Fruit fly (Drosophila melanogaster) whole organism, embryonic: ENCODE measurements around the gene CG5731.

Experiments used
- BEAF-32 ChIP-seq: fragments of 200-800 bp; sonication (Bioruptor generic); optimal IDR thresholded peaks from 3 replicates; lab custom pipeline; 2017; ENCODE audit warnings: missing biosample characterization, missing genetic modification characterization, mild to moderate bottlenecking, moderate library complexity, missing genetic modification reagents
- CG10267 ChIP-seq: fragments of 200-800 bp; sonication (Bioruptor generic); optimal IDR thresholded peaks from 2 replicates; lab custom pipeline; 2018; ENCODE audit warnings: missing biosample characterization, mild to moderate bottlenecking, missing genetic modification characterization, moderate library complexity
- CG11723 ChIP-seq: fragments of 200-800 bp; sonication (Bioruptor generic); optimal IDR thresholded peaks from 2 replicates; lab custom pipeline; 2017; ENCODE audit warnings: missing biosample characterization, mild to moderate bottlenecking, missing genetic modification characterization
- CG12659 ChIP-seq: fragments of 200-800 bp; sonication (Bioruptor generic); optimal IDR thresholded peaks from 3 replicates; lab custom pipeline; 2017; ENCODE audit warnings: mild to moderate bottlenecking, missing biosample characterization, missing genetic modification reagents, missing genetic modification characterization
- CG13624 ChIP-seq: fragments of 200-800 bp; sonication (Bioruptor generic); optimal IDR thresholded peaks from 2 replicates; lab custom pipeline; 2016; ENCODE audit warnings: missing biosample characterization, missing genetic modification characterization
- CG14710 ChIP-seq: fragments of 200-800 bp; sonication (Bioruptor generic); optimal IDR thresholded peaks from 3 replicates; lab custom pipeline; 2019; ENCODE audit warnings: missing biosample characterization, mild to moderate bottlenecking, missing genetic modification characterization, moderate library complexity
- CG14860 ChIP-seq: fragments of 200-800 bp; sonication (Bioruptor generic); IDR thresholded peaks from 3 replicates; pipeline ENCODE4 v1.3.6; 2022; ENCODE audit warnings: missing biosample characterization, missing genetic modification characterization; ENCODE audit not compliant: partially characterized antibody
- CG1602 ChIP-seq: fragments of 200-800 bp; sonication (Bioruptor generic); optimal IDR thresholded peaks from 3 replicates; lab custom pipeline; 2016; ENCODE audit warnings: missing biosample characterization, missing genetic modification characterization
- CG1603 ChIP-seq: fragments of 200-800 bp; sonication (Bioruptor generic); optimal IDR thresholded peaks from 2 replicates; lab custom pipeline; 2019; ENCODE audit warnings: missing biosample characterization, mild to moderate bottlenecking, missing genetic modification characterization, moderate library complexity
- CG17802 ChIP-seq: fragments of 200-800 bp; sonication (Bioruptor generic); optimal IDR thresholded peaks from 2 replicates; lab custom pipeline; 2018; ENCODE audit warnings: missing biosample characterization, mild to moderate bottlenecking, missing genetic modification characterization, moderate library complexity
- CG18262 ChIP-seq: fragments of 200-800 bp; optimal IDR thresholded peaks from 3 replicates; lab custom pipeline; 2019; ENCODE audit warnings: missing biosample characterization, mild to moderate bottlenecking, missing genetic modification characterization, moderate library complexity
- CG30020 ChIP-seq: fragments of 200-800 bp; optimal IDR thresholded peaks from 2 replicates; lab custom pipeline; 2019; ENCODE audit warnings: missing biosample characterization, mild to moderate bottlenecking, missing genetic modification characterization, moderate library complexity
- CG32532 ChIP-seq: fragments of 200-800 bp; sonication (Bioruptor generic); IDR thresholded peaks from 2 replicates; pipeline ENCODE4 v1.3.6; 2022; ENCODE audit warnings: missing biosample characterization, missing genetic modification characterization
- CG3847 ChIP-seq: fragments of 200-800 bp; sonication (Bioruptor generic); IDR thresholded peaks from 2 replicates; pipeline ENCODE4 v1.3.6; 2022; ENCODE audit warnings: missing biosample characterization, missing genetic modification characterization
- CG3995 ChIP-seq: fragments of 200-800 bp; sonication (Bioruptor generic); optimal IDR thresholded peaks from 3 replicates; lab custom pipeline; 2016; ENCODE audit warnings: missing biosample characterization, missing genetic modification characterization
- CG4617 ChIP-seq: fragments of 200-800 bp; sonication (Bioruptor generic); optimal IDR thresholded peaks from 3 replicates; lab custom pipeline; 2016; ENCODE audit warnings: missing biosample characterization, missing genetic modification characterization, borderline replicate concordance
- CG6791 ChIP-seq: fragments of 200-800 bp; sonication (Bioruptor generic); IDR thresholded peaks from 3 replicates; pipeline ENCODE4 v1.3.6; 2022; ENCODE audit warnings: missing biosample characterization, missing genetic modification characterization; ENCODE audit not compliant: partially characterized antibody
- CG7271 ChIP-seq: fragments of 200-800 bp; sonication (Bioruptor generic); optimal IDR thresholded peaks from 2 replicates; lab custom pipeline; 2018; ENCODE audit warnings: missing biosample characterization, mild to moderate bottlenecking, missing genetic modification characterization, moderate library complexity
- CG8290 ChIP-seq, 3 experiments: fragments of 200-800 bp; sonication (Bioruptor generic); optimal IDR thresholded peaks; 2 replicates each; lab custom pipeline; 2016 to 2019; ENCODE audit warnings: missing biosample characterization in 3 of 3, missing genetic modification characterization in 3 of 3, mild to moderate bottlenecking in 2 of 3, moderate library complexity in 1 of 3
- CG9437 ChIP-seq: fragments of 200-800 bp; sonication (Bioruptor generic); optimal IDR thresholded peaks from 2 replicates; lab custom pipeline; 2018; ENCODE audit warnings: missing biosample characterization, mild to moderate bottlenecking, missing genetic modification characterization
- Dll ChIP-seq: fragments of 200-800 bp; sonication (Bioruptor generic); IDR thresholded peaks from 4 replicates; pipeline ENCODE4 v1.3.6; 2022; ENCODE audit warnings: missing biosample characterization, missing genetic modification characterization; ENCODE audit not compliant: partially characterized antibody
- Dp ChIP-seq: fragments of 200-800 bp; sonication (Bioruptor generic); optimal IDR thresholded peaks from 2 replicates; lab custom pipeline; 2018; ENCODE audit warnings: missing biosample characterization, mild to moderate bottlenecking, missing genetic modification characterization, moderate library complexity
- Eip74EF ChIP-seq, 2 experiments: fragments of 200-800 bp in 1 of 2; fragments of >200 bp in 1 of 2; sonication (Bioruptor generic) in 1 of 2; optimal IDR thresholded peaks; 2 replicates each; lab custom pipeline; 2017 to 2019; ENCODE audit warnings: missing biosample characterization in 2 of 2, missing genetic modification characterization in 2 of 2, mild to moderate bottlenecking in 1 of 2, moderate library complexity in 1 of 2
- Ets97D ChIP-seq: fragments of 200-800 bp; sonication (Bioruptor generic); optimal IDR thresholded peaks from 3 replicates; lab custom pipeline; 2016; ENCODE audit warnings: missing biosample characterization, missing genetic modification characterization
- Fer1 ChIP-seq: fragments of 200-800 bp; sonication (Bioruptor generic); optimal IDR thresholded peaks from 2 replicates; lab custom pipeline; 2017; ENCODE audit warnings: missing biosample characterization, mild to moderate bottlenecking, missing genetic modification characterization
- HmgZ ChIP-seq: fragments of 200-800 bp; sonication (Bioruptor generic); optimal IDR thresholded peaks from 2 replicates; lab custom pipeline; 2018; ENCODE audit warnings: missing biosample characterization, mild to moderate bottlenecking, missing genetic modification characterization
- MBD-R2 ChIP-seq: fragments of 200-800 bp; sonication (Bioruptor generic); IDR thresholded peaks from 2 replicates; pipeline ENCODE4 v1.3.6; 2022; ENCODE audit warnings: missing biosample characterization, missing genetic modification characterization
- MESR4 ChIP-seq: fragments of 200-800 bp; sonication (Bioruptor generic); optimal IDR thresholded peaks from 2 replicates; lab custom pipeline; 2018; ENCODE audit warnings: missing biosample characterization, mild to moderate bottlenecking, missing genetic modification characterization, moderate library complexity
- Med ChIP-seq: fragments of 200-800 bp; sonication (Bioruptor generic); peaks from one replicate; lab custom pipeline; 2016; ENCODE audit warnings: missing biosample characterization, missing genetic modification characterization, mild to moderate bottlenecking, inconsistent platforms, moderate library complexity
- Pdp1 ChIP-seq, 2 experiments: fragments of 200-800 bp; sonication (Bioruptor generic); optimal IDR thresholded peaks; 3 replicates each; lab custom pipeline; 2016; ENCODE audit warnings: missing biosample characterization in 2 of 2, missing genetic modification characterization in 2 of 2, mild to moderate bottlenecking in 1 of 2, moderate library complexity in 1 of 2
- Scr ChIP-seq: fragments of 200-800 bp; sonication (Bioruptor generic); IDR thresholded peaks from 2 replicates; pipeline ENCODE4 v1.3.6; 2022; ENCODE audit warnings: missing biosample characterization, missing genetic modification characterization; ENCODE audit not compliant: partially characterized antibody
- Sry-β ChIP-seq: fragments of 200-800 bp; sonication (Bioruptor generic); optimal IDR thresholded peaks from 2 replicates; lab custom pipeline; 2018; ENCODE audit warnings: missing biosample characterization, mild to moderate bottlenecking, missing genetic modification characterization, moderate library complexity
- Sry-δ ChIP-seq: fragments of 200-800 bp; sonication (Bioruptor generic); optimal IDR thresholded peaks from 2 replicates; lab custom pipeline; 2016; ENCODE audit warnings: missing biosample characterization, missing genetic modification characterization
- YL-1 ChIP-seq: fragments of 200-800 bp; sonication (Bioruptor generic); optimal IDR thresholded peaks from 3 replicates; lab custom pipeline; 2017; ENCODE audit warnings: missing biosample characterization, mild to moderate bottlenecking, missing genetic modification characterization
- al ChIP-seq: fragments of 200-800 bp; sonication (Bioruptor generic); IDR thresholded peaks from 2 replicates; pipeline ENCODE4 v1.3.6; 2022; ENCODE audit warnings: missing biosample characterization, missing genetic modification characterization
- cg ChIP-seq: fragments of 200-800 bp; sonication (Bioruptor generic); optimal IDR thresholded peaks from 3 replicates; lab custom pipeline; 2019; ENCODE audit warnings: missing biosample characterization, mild to moderate bottlenecking, missing genetic modification characterization, moderate library complexity
- crp ChIP-seq, 2 experiments: fragments of 200-800 bp; sonication (Bioruptor generic); optimal IDR thresholded peaks; 2 replicates in 1 of 2; 3 replicates in 1 of 2; lab custom pipeline; 2017; ENCODE audit warnings: missing biosample characterization in 2 of 2, missing genetic modification characterization in 2 of 2, mild to moderate bottlenecking in 1 of 2, moderate library complexity in 1 of 2
- eve ChIP-seq, 2 experiments: fragments of >200 bp; optimal IDR thresholded peaks; 2 replicates each; lab custom pipeline; 2017; ENCODE audit warnings: missing biosample characterization in 2 of 2, missing genetic modification characterization in 2 of 2
- gfzf ChIP-seq: fragments of 200-800 bp; sonication (Bioruptor generic); optimal IDR thresholded peaks from 2 replicates; lab custom pipeline; 2016; ENCODE audit warnings: missing biosample characterization, mild to moderate bottlenecking, missing genetic modification characterization, moderate library complexity
- nerfin-1 ChIP-seq: fragments of 200-800 bp; sonication (Bioruptor generic); optimal IDR thresholded peaks from 3 replicates; lab custom pipeline; 2019; ENCODE audit warnings: missing biosample characterization, mild to moderate bottlenecking, missing genetic modification characterization, moderate library complexity
- nmo ChIP-seq: fragments of 200-800 bp; sonication (Bioruptor generic); optimal IDR thresholded peaks from 2 replicates; lab custom pipeline; 2018; ENCODE audit warnings: missing biosample characterization, mild to moderate bottlenecking, missing genetic modification characterization, moderate library complexity
- nom ChIP-seq: fragments of 200-800 bp; sonication (Bioruptor generic); optimal IDR thresholded peaks from 2 replicates; lab custom pipeline; 2017; ENCODE audit warnings: missing biosample characterization, missing genetic modification characterization, mild to moderate bottlenecking, moderate library complexity, missing genetic modification reagents
- pfk ChIP-seq: fragments of 200-800 bp; sonication (Bioruptor generic); optimal IDR thresholded peaks from 2 replicates; lab custom pipeline; 2018; ENCODE audit warnings: missing biosample characterization, mild to moderate bottlenecking, missing genetic modification characterization, moderate library complexity
- phol ChIP-seq: fragments of 200-800 bp; sonication (Bioruptor generic); optimal IDR thresholded peaks from 3 replicates; lab custom pipeline; 2018; ENCODE audit warnings: missing biosample characterization, mild to moderate bottlenecking, missing genetic modification characterization, moderate library complexity
- pzg ChIP-seq: fragments of 200-800 bp; sonication (Bioruptor generic); optimal IDR thresholded peaks from 3 replicates; lab custom pipeline; 2018; ENCODE audit warnings: missing biosample characterization, mild to moderate bottlenecking, missing genetic modification characterization, moderate library complexity
- stwl ChIP-seq: fragments of 200-800 bp; sonication (Bioruptor generic); optimal IDR thresholded peaks from 3 replicates; lab custom pipeline; 2018; ENCODE audit warnings: missing biosample characterization, mild to moderate bottlenecking, missing genetic modification characterization, moderate library complexity
- trem ChIP-seq: fragments of 200-800 bp; optimal IDR thresholded peaks from 3 replicates; lab custom pipeline; 2019; ENCODE audit warnings: missing biosample characterization, mild to moderate bottlenecking, missing genetic modification characterization, moderate library complexity

CG5731 gene

DNA sequence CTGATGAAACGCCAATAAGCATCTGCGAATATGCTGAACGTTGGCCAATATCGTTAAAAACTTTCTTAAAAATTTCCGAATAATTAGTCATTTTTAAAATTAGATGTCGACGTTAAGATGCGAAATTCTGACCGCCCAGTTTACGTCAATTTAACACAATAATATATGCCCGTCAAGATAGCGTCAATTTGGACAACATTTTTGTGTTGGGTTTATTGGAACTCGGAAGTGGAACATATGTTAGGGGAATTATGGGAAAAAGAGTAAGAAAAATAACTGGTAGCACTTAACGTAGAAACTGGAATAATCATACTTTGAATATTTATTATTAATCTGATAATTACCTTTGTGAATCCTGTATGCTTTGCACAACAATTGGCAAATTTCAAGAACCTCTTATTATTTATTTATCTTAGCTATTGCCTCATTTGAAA lies 46.2 kb upstream of the CG5731 start, which contains the start of gene CG5676:
Gene CG5676 (minus strand): TSS at position 167 of the 434 bp plus-strand sequence.
- TF ChIP-seq gfzf (GFP tag; lab: Kevin White, UChicago) (peak; percentile 39), YL-1 (peak; percentile 46), Sry-δ (GFP tag; lab: Kevin White, UChicago) (peak; percentile 38), CG3847 (GFP tag; lab: Robert Waterston, UW) (no peak), MESR4 (GFP tag; lab: Kevin White, UChicago) (peak; percentile 77), trem (peak; percentile 31), CG4617 (GFP tag; lab: Kevin White, UChicago) (peak; percentile 15), CG1602 (GFP tag; lab: Kevin White, UChicago) (no peak), Med (peak; percentile 59), Dp (GFP tag; lab: Kevin White, UChicago) (peak; percentile 25), cg (GFP tag; lab: Kevin White, UChicago) (peak; percentile 5), CG17802 (peak; percentile 86), CG30020 (peak; percentile 99), MBD-R2 (peak; percentile 70), CG11723 (peak; percentile 51), BEAF-32 (GFP tag; lab: Kevin White, UChicago) (peak; percentile 31), CG6791 (GFP tag; lab: Robert Waterston, UW) (peak; percentile 20; the same call in 1 of the 3 replicates), HmgZ (no peak), CG13624 (GFP tag; lab: Kevin White, UChicago) (peak; percentile 16), CG12659 (peak; percentile 57), CG1603 (tag; lab: Kevin White, UChicago) (peak; percentile 100), CG10267 (tag; lab: Kevin White, UChicago) (peak; percentile 17), nmo (GFP tag; lab: Kevin White, UChicago) (peak; percentile 39), CG14710 (tag; lab: Kevin White, UChicago) (peak; percentile 44), Eip74EF (GFP tag; optimal IDR thresholded peaks at IDR 0.05; lab: Kevin White, UChicago) (no peak), Dll (GFP tag; lab: Robert Waterston, UW) (0 out of 4 replicates have a peak, but pooled peaks have one; percentile 34), pzg (GFP tag; lab: Kevin White, UChicago) (peak; percentile 71), phol (tag; lab: Kevin White, UChicago) (peak; percentile 26), Fer1 (GFP tag; lab: Kevin White, UChicago) (peak; percentile 19), nerfin-1 (peak; percentile 11), CG3995 (GFP tag; lab: Kevin White, UChicago) (peak; percentile 78), Pdp1 (GFP tag; optimal IDR thresholded peaks at IDR 0.05; lab: Kevin White, UChicago) (peak in 1 of 2 experiments; percentile 74), CG32532 (GFP tag; lab: Robert Waterston, UW) (no peak), eve (GFP tag; optimal IDR thresholded peaks at IDR 0.05; lab: Kevin White, UChicago) (peak in 1 of 2 experiments; percentile 45), CG9437 (GFP tag; lab: Kevin White, UChicago) (peak; percentile 54), CG14860 (GFP tag; lab: Robert Waterston, UW) (no peak), Sry-β (no peak), CG18262 (tag; lab: Kevin White, UChicago) (peak; percentile 4), al (GFP tag; lab: Robert Waterston, UW) (no peak), Ets97D (GFP tag; lab: Kevin White, UChicago) (peak; percentile 26), nom (GFP tag; lab: Kevin White, UChicago) (peak; percentile 4), CG7271 (peak; percentile 23), stwl (tag; lab: Kevin White, UChicago) (peak; percentile 52), CG8290 (GFP tag; optimal IDR thresholded peaks at IDR 0.05; lab: Kevin White, UChicago) (peak; percentile 14), CG8290 (tag; optimal IDR thresholded peaks at IDR 0.05; lab: Kevin White, UChicago) (no peak), pfk (GFP tag; lab: Kevin White, UChicago) (peak; percentile 97), crp (GFP tag; optimal IDR thresholded peaks at IDR 0.05; lab: Kevin White, UChicago) (no peak), Scr (GFP tag; lab: Robert Waterston, UW) (peak; percentile 26; the same call in 1 of the 2 replicates)
